Worm (Caenorhabditis elegans) whole organism, L2 larva: ENCODE data around the gene srh-199.

ENCODE experiments used
- C34F6.9 ChIP-seq: fragments of 150-350 bp; optimal IDR thresholded peaks from 2 replicates; lab custom pipeline; 2014; ENCODE audit warnings: missing biosample characterization, missing genetic modification characterization
- F13H6.1 ChIP-seq: sonication (generic microtip); optimal IDR thresholded peaks from 2 replicates; lab custom pipeline; 2016; ENCODE audit warnings: missing genetic modification characterization, missing compliant biosample characterization
- R02D3.7 ChIP-seq: fragments of 150-350 bp; optimal IDR thresholded peaks from 2 replicates; lab custom pipeline; 2014; ENCODE audit warnings: missing biosample characterization, missing genetic modification characterization
- Y55F3AM.14 ChIP-seq: fragments of 200-800 bp; sonication (Bioruptor generic); optimal IDR thresholded peaks from 2 replicates; lab custom pipeline; 2018; ENCODE audit warnings: mild to moderate bottlenecking, missing genetic modification characterization, missing compliant biosample characterization
- alr-1 ChIP-seq: fragments of 150-350 bp; optimal IDR thresholded peaks from 2 replicates; lab custom pipeline; 2014; ENCODE audit warnings: missing biosample characterization, missing genetic modification characterization
- aly-2 ChIP-seq: fragments of 150-350 bp; optimal IDR thresholded peaks from 2 replicates; lab custom pipeline; 2014; ENCODE audit warnings: missing biosample characterization, missing genetic modification characterization
- blmp-1 ChIP-seq: sonication (generic microtip); optimal IDR thresholded peaks from 2 replicates; lab custom pipeline; 2017; ENCODE audit warnings: missing genetic modification characterization, mild to moderate bottlenecking, missing compliant biosample characterization, antibody characterized with exemption, moderate library complexity; ENCODE audit not compliant: insufficient read depth
- ceh-16 ChIP-seq: fragments of 150-350 bp; optimal IDR thresholded peaks from 2 replicates; lab custom pipeline; 2014; ENCODE audit warnings: missing biosample characterization, missing genetic modification characterization
- ceh-82 ChIP-seq: fragments of 150-350 bp; optimal IDR thresholded peaks from 2 replicates; lab custom pipeline; 2014; ENCODE audit warnings: missing biosample characterization, missing genetic modification characterization
- crh-2 ChIP-seq: sonication (generic microtip); optimal IDR thresholded peaks from 2 replicates; lab custom pipeline; 2017; ENCODE audit warnings: missing biosample characterization, missing genetic modification characterization
- egl-27 ChIP-seq: sonication (generic microtip); optimal IDR thresholded peaks from 3 replicates; lab custom pipeline; 2017; ENCODE audit warnings: missing biosample characterization, missing genetic modification reagents, missing genetic modification characterization
- fos-1 ChIP-seq: fragments of 150-350 bp; optimal IDR thresholded peaks from 2 replicates; lab custom pipeline; 2014; ENCODE audit warnings: missing biosample characterization, missing genetic modification characterization
- gmeb-1 ChIP-seq: fragments of 150-350 bp; optimal IDR thresholded peaks from 2 replicates; lab custom pipeline; 2014; ENCODE audit warnings: missing biosample characterization, missing genetic modification characterization
- lsy-2 ChIP-seq, 2 experiments: fragments of 150-350 bp in 1 of 2; sonication (generic microtip) in 1 of 2; optimal IDR thresholded peaks; 2 replicates each; lab custom pipeline; 2014 to 2017; ENCODE audit warnings: missing biosample characterization in 2 of 2, missing genetic modification characterization in 2 of 2
- mab-5 ChIP-seq: fragments of 150-350 bp; optimal IDR thresholded peaks from 2 replicates; lab custom pipeline; 2014; ENCODE audit warnings: missing biosample characterization, missing genetic modification characterization
- mbf-1 ChIP-seq: sonication (generic microtip); optimal IDR thresholded peaks from 2 replicates; lab custom pipeline; 2017; ENCODE audit warnings: missing biosample characterization, missing genetic modification characterization
- mdl-1 ChIP-seq, 2 experiments: fragments of 150-350 bp in 1 of 2; sonication (generic microtip) in 1 of 2; optimal IDR thresholded peaks; 2 replicates each; lab custom pipeline; 2017; ENCODE audit warnings: missing biosample characterization in 2 of 2, missing genetic modification characterization in 2 of 2
- nhr-10 ChIP-seq: sonication (generic microtip); optimal IDR thresholded peaks from 2 replicates; lab custom pipeline; 2017; ENCODE audit warnings: missing biosample characterization, missing genetic modification characterization
- nhr-11 ChIP-seq: fragments of 150-350 bp; optimal IDR thresholded peaks from 2 replicates; lab custom pipeline; 2014; ENCODE audit warnings: missing biosample characterization, missing genetic modification characterization
- nhr-12 ChIP-seq: fragments of 150-350 bp; optimal IDR thresholded peaks from 2 replicates; lab custom pipeline; 2014; ENCODE audit warnings: missing biosample characterization, missing genetic modification characterization
- nhr-21 ChIP-seq: fragments of 150-350 bp; optimal IDR thresholded peaks from 2 replicates; lab custom pipeline; 2014; ENCODE audit warnings: missing biosample characterization, missing genetic modification characterization
- nhr-237 ChIP-seq: fragments of 150-350 bp; optimal IDR thresholded peaks from 2 replicates; lab custom pipeline; 2014; ENCODE audit warnings: missing biosample characterization, missing genetic modification characterization
- nhr-25 ChIP-seq: fragments of 150-350 bp; sonication (generic microtip); optimal IDR thresholded peaks from 3 replicates; lab custom pipeline; 2014; ENCODE audit warnings: missing biosample characterization, missing genetic modification characterization
- nhr-6 ChIP-seq: fragments of 150-350 bp; optimal IDR thresholded peaks from 2 replicates; lab custom pipeline; 2014; ENCODE audit warnings: missing biosample characterization, missing genetic modification characterization
- skn-1 ChIP-seq: sonication (generic microtip); optimal IDR thresholded peaks from 2 replicates; lab custom pipeline; 2017; ENCODE audit warnings: missing biosample characterization, missing genetic modification characterization
- sma-3 ChIP-seq: sonication (generic microtip); optimal IDR thresholded peaks from 2 replicates; lab custom pipeline; 2016; ENCODE audit warnings: missing genetic modification reagents, missing genetic modification characterization, missing compliant biosample characterization
- snpc-4 ChIP-seq: fragments of 150-350 bp; optimal IDR thresholded peaks from 2 replicates; lab custom pipeline; 2014; ENCODE audit warnings: missing biosample characterization, missing genetic modification characterization
- unc-39 ChIP-seq: fragments of 150-350 bp; optimal IDR thresholded peaks from 2 replicates; lab custom pipeline; 2014; ENCODE audit warnings: missing biosample characterization, missing genetic modification characterization
- unc-55 ChIP-seq: fragments of 150-350 bp; sonication (generic microtip); optimal IDR thresholded peaks from 3 replicates; lab custom pipeline; 2014; ENCODE audit warnings: missing biosample characterization, missing genetic modification reagents, missing genetic modification characterization
- unc-62 ChIP-seq: fragments of 150-350 bp; optimal IDR thresholded peaks from 2 replicates; lab custom pipeline; 2014; ENCODE audit warnings: missing biosample characterization, missing genetic modification reagents, missing genetic modification characterization
- ztf-1 ChIP-seq: fragments of 200-800 bp; sonication (Bioruptor generic); conservative IDR thresholded peaks from 2 replicates; pipeline ENCODE4 v1.3.6; 2022; ENCODE audit warnings: missing genetic modification characterization, missing compliant biosample characterization

The srh-199 gene

ce11 chrV:1718232-1718631 lies 33.1 kb downstream of the srh-199 start:
- TF ChIP-seq nhr-6 (no peak), blmp-1 (tag; lab: Kevin White, UChicago) (no peak), mbf-1 (tag; lab: Kevin White, UChicago) (no peak), unc-62 (no peak), mdl-1 (tag; optimal IDR thresholded peaks at IDR 0.05; lab: Kevin White, UChicago) (no peak), ztf-1 (GFP tag; lab: Robert Waterston, UW) (no peak), ceh-82 (no peak), nhr-237 (tag; lab: Kevin White, UChicago) (no peak), lsy-2 (tag; optimal IDR thresholded peaks at IDR 0.05; lab: Kevin White, UChicago) (no peak), nhr-10 (tag; lab: Kevin White, UChicago) (no peak), snpc-4 (tag; lab: Kevin White, UChicago) (no peak), sma-3 (GFP tag; lab: Kevin White, UChicago) (no peak), R02D3.7 (tag; lab: Kevin White, UChicago) (no peak)

- no peak for TF ChIP-seq Y55F3AM.14 (GFP tag; lab: Kevin White, UChicago)
- no peak for TF ChIP-seq ceh-16 (tag; lab: Kevin White, UChicago)
- no peak for TF ChIP-seq mab-5 (tag; lab: Kevin White, UChicago)
- TF ChIP-seq skn-1 (tag; lab: Kevin White, UChicago), result no peak
- no peak for TF ChIP-seq crh-2 (tag; lab: Kevin White, UChicago)
- no peak for TF ChIP-seq nhr-12 (tag; lab: Kevin White, UChicago)
- TF ChIP-seq unc-39, result no peak
- TF ChIP-seq, all 48 proteins: peak for 0
These were observed 34.5 kb downstream of the srh-199 start, which contains the start of gene srw-103 for ce11 chrV:1716892-1717291. Gene srw-103, plus strand, starts transcription at chrV:1717192.

ce11 chrV:1710909-1711308 lies 40.4 kb downstream of the srh-199 start, which contains the start of gene srw-100:
Gene srw-100, plus strand, starts transcription at chrV:1711209.
- TF ChIP-seq fos-1 (tag; lab: Kevin White, UChicago), result no peak
- TF ChIP-seq unc-62, result no peak
- TF ChIP-seq gmeb-1, result no peak
- TF ChIP-seq nhr-25 (tag; lab: Kevin White, UChicago), result no peak
- no peak for TF ChIP-seq F13H6.1 (tag; lab: Kevin White, UChicago)
- TF ChIP-seq mab-5 (tag; lab: Kevin White, UChicago), result no peak
- no peak for TF ChIP-seq alr-1 (tag; lab: Kevin White, UChicago)
- TF ChIP-seq lsy-2 (tag; optimal IDR thresholded peaks at IDR 0.05; lab: Kevin White, UChicago), result no peak

DNA sequence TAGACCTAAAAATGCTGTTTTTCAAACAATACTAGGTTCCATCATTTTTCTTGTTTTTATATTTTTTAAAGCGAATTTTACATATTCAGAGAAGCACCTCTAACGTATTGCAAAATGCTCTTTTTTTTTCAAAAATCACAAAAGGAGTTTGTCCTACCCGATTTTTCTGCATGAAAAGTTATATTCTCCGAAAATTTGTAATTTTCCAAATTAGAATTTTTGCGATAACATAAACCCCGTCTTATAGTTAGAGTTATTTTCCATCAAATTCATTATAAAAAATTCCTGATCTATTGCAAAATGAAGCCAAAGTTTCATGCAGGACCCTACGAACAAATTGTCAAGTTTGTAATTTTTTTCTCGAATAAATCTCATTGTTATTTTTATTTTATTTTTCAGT lies 42.9 kb downstream of the srh-199 start, which contains the start of gene srw-99:
TSS of gene srw-99 (plus strand) at position 301 of the 400 bp plus-strand sequence.
- TF ChIP-seq egl-27 (tag; lab: Kevin White, UChicago) (no peak), ceh-82 (no peak)

DNA sequence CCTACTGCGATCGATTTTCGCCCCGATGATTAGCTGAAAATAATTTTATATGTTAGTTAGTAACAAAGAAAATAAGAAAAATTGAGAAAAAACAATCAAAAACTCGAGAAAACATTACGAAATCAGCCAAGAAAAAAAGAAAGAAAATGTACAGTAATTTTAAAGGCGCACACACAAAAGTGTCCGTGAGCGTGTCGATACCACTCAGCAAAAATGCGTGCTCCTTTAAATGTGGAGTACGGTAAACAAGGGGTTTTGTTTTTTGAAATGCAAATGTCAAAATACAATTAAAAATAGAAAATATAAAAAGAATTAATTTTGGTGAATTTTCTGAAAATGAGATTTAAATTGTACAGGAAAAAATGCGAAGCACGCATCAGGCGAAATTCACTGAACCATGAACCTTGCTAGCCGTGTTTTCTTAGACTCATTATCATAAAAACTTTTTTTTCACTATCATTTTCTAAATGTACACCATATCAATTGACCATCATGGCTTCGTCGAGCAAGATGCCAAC lies 49.7 kb downstream of the srh-199 start, which contains the start of gene srw-90:
TSS of gene srw-90 (plus strand) at position 468 of the 518 bp plus-strand sequence.
- TF ChIP-seq aly-2 (tag; lab: Kevin White, UChicago) (no peak), alr-1 (tag; lab: Kevin White, UChicago) (no peak), C34F6.9 (no peak), nhr-11 (tag; lab: Kevin White, UChicago) (no peak), nhr-21 (no peak), unc-55 (GFP tag; lab: Kevin White, UChicago) (no peak), blmp-1 (tag; lab: Kevin White, UChicago) (no peak), lsy-2 (tag; optimal IDR thresholded peaks at IDR 0.05; lab: Kevin White, UChicago) (no peak), crh-2 (tag; lab: Kevin White, UChicago) (no peak)
- TF ChIP-seq, all 48 proteins: peak for 0
